Worm (Caenorhabditis elegans): ENCODE data around the gene C14A6.5.

Gene C14A6.5

ce11 chrV:18123639-18124038 is 41.0 kb downstream of the C14A6.5 start, which contains the start of gene fbxa-107:
TSS of gene fbxa-107 (plus strand) at chrV:18123939.
- TF ChIP-seq nhr-23 (tag; optimal IDR thresholded peaks at IDR 0.05), result no peak
- TF ChIP-seq pha-4 (tag; optimal IDR thresholded peaks at IDR 0.05), result no peak
- TF ChIP-seq snpc-4 (tag; optimal IDR thresholded peaks at IDR 0.05), result no peak
- no peak for TF ChIP-seq elt-1 (tag; optimal IDR thresholded peaks at IDR 0.05)
- TF ChIP-seq nhr-77 (tag; optimal IDR thresholded peaks at IDR 0.05), result no peak
- no peak for TF ChIP-seq sea-2 (GFP tag; optimal IDR thresholded peaks at IDR 0.05)
- no peak for TF ChIP-seq mdl-1 (tag; optimal IDR thresholded peaks at IDR 0.05)
- TF ChIP-seq nhr-12 (tag; optimal IDR thresholded peaks at IDR 0.05), result no peak
- TF ChIP-seq nhr-11 (tag; optimal IDR thresholded peaks at IDR 0.05), result no peak
- no peak for TF ChIP-seq ceh-9 (tag; optimal IDR thresholded peaks at IDR 0.05)
- TF ChIP-seq hmg-11 (tag; optimal IDR thresholded peaks at IDR 0.05), result no peak
- no peak for TF ChIP-seq elt-2 (tag; optimal IDR thresholded peaks at IDR 0.05)
- no peak for TF ChIP-seq zag-1 (tag; optimal IDR thresholded peaks at IDR 0.05)
- no peak for TF ChIP-seq daf-12 (tag; optimal IDR thresholded peaks at IDR 0.05)
